Worm (Caenorhabditis elegans): ENCODE data around the gene F49E12.10.

Gene F49E12.10

ce11 chrII:8392215-8392614, 1.4 kb downstream of the F49E12.10 start (continued):
- no peak for TF ChIP-seq ztf-25 (GFP tag; IDR thresholded peaks at IDR 0.05)

DNA sequence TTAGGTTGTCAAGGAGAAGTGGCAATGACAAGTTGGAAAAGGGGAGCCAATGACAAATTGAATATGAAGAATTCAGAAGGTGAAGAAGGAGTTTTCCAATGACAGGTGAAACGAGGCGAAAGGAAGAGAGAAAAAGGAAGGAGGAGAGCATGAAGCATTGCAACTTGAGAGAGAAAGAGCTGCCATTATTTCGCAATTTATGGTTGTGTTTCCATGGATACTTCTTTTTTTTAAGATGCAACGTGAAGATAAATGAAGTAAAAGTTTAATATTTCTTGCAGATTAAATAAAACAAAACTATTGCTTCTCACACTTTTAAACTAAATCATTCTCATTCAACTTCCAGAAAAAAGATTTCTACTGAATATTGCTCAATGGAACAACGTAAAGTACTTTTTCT, 3.4 kb downstream of the F49E12.10 start, which contains the start of gene F49E12.8:
TSS of gene F49E12.8 (minus strand) at position 101 of the 400 bp plus-strand sequence.
- TF ChIP-seq F57C9.4 (tag; optimal IDR thresholded peaks at IDR 0.05) (no peak), lsy-27 (tag; optimal IDR thresholded peaks at IDR 0.05; ENCODE audit: borderline replicate concordance, insufficient read depth) (no peak), F49E8.2 (tag; optimal IDR thresholded peaks at IDR 0.05; ENCODE audit: insufficient read depth) (no peak), cebp-1 (GFP tag; IDR thresholded peaks at IDR 0.05) (no peak), cebp-1 (tag; optimal IDR thresholded peaks at IDR 0.05) (no peak), Y56A3A.18 (GFP tag; IDR thresholded peaks at IDR 0.05) (no peak), lin-35 (GFP tag; optimal IDR thresholded peaks at IDR 0.05) (no peak), rec-8 (tag; optimal IDR thresholded peaks at IDR 0.05) (no peak), dpff-1 (tag; optimal IDR thresholded peaks at IDR 0.05) (no peak), pbrm-1 (GFP tag; IDR thresholded peaks at IDR 0.05) (no peak), egl-44 (GFP tag; IDR thresholded peaks at IDR 0.05) (no peak), ccch-3 (GFP tag; optimal IDR thresholded peaks at IDR 0.05) (no peak), him-1 (tag; optimal IDR thresholded peaks at IDR 0.05) (no peak), ztf-6 (GFP tag; IDR thresholded peaks at IDR 0.05) (no peak), unc-62 (GFP tag; optimal IDR thresholded peaks at IDR 0.05) (no peak)

ce11 chrII:8396041-8396440, 5.2 kb downstream of the F49E12.10 start, which contains the start of gene F49E12.7:
F49E12.7 (minus strand) TSS chrII:8396141.
- TF ChIP-seq ztf-28 (GFP tag; IDR thresholded peaks at IDR 0.05) (no peak), ceh-79 (tag; optimal IDR thresholded peaks at IDR 0.05) (no peak), madf-6 (GFP tag; IDR thresholded peaks at IDR 0.05) (no peak), F23B12.7 (tag; optimal IDR thresholded peaks at IDR 0.05; ENCODE audit: insufficient read depth) (no peak), ZK185.1 (tag; optimal IDR thresholded peaks at IDR 0.05; ENCODE audit: poor library complexity, severe bottlenecking) (no peak), ccch-3 (GFP tag; optimal IDR thresholded peaks at IDR 0.05) (no peak), hmg-1.2 (GFP tag; IDR thresholded peaks at IDR 0.05) (no peak), nhr-90 (tag; optimal IDR thresholded peaks at IDR 0.05) (no peak)

DNA sequence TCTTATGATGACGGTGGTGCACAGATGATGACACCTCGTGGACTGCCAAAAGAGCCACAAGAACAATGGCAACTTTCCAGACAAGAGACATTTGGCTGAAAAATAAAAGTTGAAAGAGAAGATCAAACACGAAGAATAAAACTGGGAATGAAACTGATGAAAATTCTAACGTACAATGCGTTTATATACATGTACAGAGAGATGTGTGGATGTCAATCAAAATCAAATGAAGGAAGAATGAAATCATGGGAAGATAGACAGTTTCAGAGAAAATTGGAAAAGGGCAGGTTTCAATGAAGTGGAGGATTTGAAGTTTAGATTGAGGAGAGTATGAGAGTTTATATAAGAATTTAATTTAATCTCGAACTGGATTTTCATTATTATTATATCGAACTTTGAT, 8.2 kb downstream of the F49E12.10 start, which contains the start of gene dod-23:
TSS of gene dod-23 (minus strand) at position 101 of the 400 bp plus-strand sequence.
- TF ChIP-seq tbx-9 (tag; optimal IDR thresholded peaks at IDR 0.05; ENCODE audit: borderline replicate concordance) (no peak), bed-2 (GFP tag; IDR thresholded peaks at IDR 0.05) (no peak), ceh-40 (GFP tag; IDR thresholded peaks at IDR 0.05) (no peak), ztf-28 (GFP tag; IDR thresholded peaks at IDR 0.05) (no peak), F39B2.1 (GFP tag; IDR thresholded peaks at IDR 0.05) (no peak), F57A8.1 (GFP tag; optimal IDR thresholded peaks at IDR 0.05) (no peak), rpc-1 (optimal IDR thresholded peaks at IDR 0.05) (no peak), rpc-1 (tag; optimal IDR thresholded peaks at IDR 0.05) (no peak)

DNA sequence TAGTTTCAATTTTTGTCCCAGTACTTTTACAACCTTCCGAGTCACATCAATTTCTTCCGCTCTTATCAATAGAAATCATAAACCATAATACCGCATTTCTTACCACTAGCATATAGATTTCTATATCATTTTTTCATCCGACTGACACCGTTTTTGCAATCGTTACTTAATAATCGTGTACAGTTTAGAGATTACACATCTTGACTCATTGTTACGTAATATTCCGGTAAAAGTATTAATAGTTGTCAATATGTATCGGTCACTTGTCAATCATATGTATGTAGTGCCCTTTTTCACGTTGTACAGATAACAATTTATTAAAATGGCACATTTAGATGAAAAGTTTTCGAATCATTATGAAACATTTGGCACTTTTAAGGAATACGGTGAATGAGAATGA, 9.1 kb downstream of the F49E12.10 start:
- TF ChIP-seq let-607 (tag; optimal IDR thresholded peaks at IDR 0.05), result peak in 1 of 2 experiments; percentile 59
- TF ChIP-seq K12H6.12 (tag; optimal IDR thresholded peaks at IDR 0.05), result no peak
- TF ChIP-seq nhr-80 (tag; optimal IDR thresholded peaks at IDR 0.05), result peak; percentile 73
- TF ChIP-seq nhr-90 (tag; optimal IDR thresholded peaks at IDR 0.05), result no peak
- peak; percentile 92 for TF ChIP-seq unc-62 (GFP tag; optimal IDR thresholded peaks at IDR 0.05)
- TF ChIP-seq pha-4 (tag; optimal IDR thresholded peaks at IDR 0.05), result no peak
- no peak for TF ChIP-seq snpc-1.1 (tag; optimal IDR thresholded peaks at IDR 0.05; ENCODE audit: insufficient read depth)
- no peak for TF ChIP-seq F52B5.7 (tag; optimal IDR thresholded peaks at IDR 0.05)

Measured in whole organism, young adult.